Worm (Caenorhabditis elegans) whole organism, young adult: ENCODE results near the gene nhr-255.
"Not testable (repeated sequence)": the region's sequence is repeated elsewhere in the genome, so short reads cannot be mapped to it uniquely, and the experiment has no call there.

Experiments
- B0261.1 ChIP-seq: sonication (generic microtip); optimal IDR thresholded peaks from 2 replicates; lab custom pipeline; 2016; ENCODE audit warnings: mild to moderate bottlenecking, missing genetic modification characterization, moderate library complexity, missing compliant biosample characterization
- B0336.3 ChIP-seq: fragments of 200-800 bp; sonication (Bioruptor generic); IDR thresholded peaks from 2 replicates; pipeline ENCODE4 v1.3.6; 2022; ENCODE audit warnings: missing genetic modification characterization, missing compliant biosample characterization
- C06A6.2 ChIP-seq: fragments of 200-800 bp; sonication (Bioruptor generic); conservative IDR thresholded peaks from 2 replicates; pipeline ENCODE4 v1.3.6; 2022; ENCODE audit warnings: missing genetic modification characterization, missing compliant biosample characterization
- C17E4.6 ChIP-seq: fragments of 200-800 bp; sonication (Bioruptor generic); IDR thresholded peaks from 2 replicates; pipeline ENCODE4 v1.3.6; 2022; ENCODE audit warnings: missing genetic modification reagents, missing genetic modification characterization, missing compliant biosample characterization
- F22D6.2 ChIP-seq: sonication (generic microtip); optimal IDR thresholded peaks from 2 replicates; lab custom pipeline; 2016; ENCODE audit warnings: mild to moderate bottlenecking, missing genetic modification characterization, missing compliant biosample characterization
- F52B5.7 ChIP-seq: sonication (generic microtip); optimal IDR thresholded peaks from 2 replicates; lab custom pipeline; 2016; ENCODE audit warnings: mild to moderate bottlenecking, missing genetic modification characterization, missing compliant biosample characterization
- F57A8.1 ChIP-seq: fragments of 200-800 bp; sonication (Bioruptor generic); optimal IDR thresholded peaks from 2 replicates; lab custom pipeline; 2018; ENCODE audit warnings: mild to moderate bottlenecking, missing genetic modification characterization, moderate library complexity, missing compliant biosample characterization
- F57C9.4 ChIP-seq: sonication (generic microtip); optimal IDR thresholded peaks from 2 replicates; lab custom pipeline; 2017; ENCODE audit warnings: mild to moderate bottlenecking, missing genetic modification characterization, missing compliant biosample characterization
- T07F8.4 ChIP-seq: sonication (generic microtip); optimal IDR thresholded peaks from 2 replicates; lab custom pipeline; 2016; ENCODE audit warnings: mild to moderate bottlenecking, missing genetic modification characterization, moderate library complexity, missing compliant biosample characterization
- Y56A3A.18 ChIP-seq: fragments of 200-800 bp; sonication (Bioruptor generic); IDR thresholded peaks from 2 replicates; pipeline ENCODE4 v1.3.6; 2022; ENCODE audit warnings: missing genetic modification reagents, missing genetic modification characterization, missing compliant biosample characterization
- Y67H2A.10 ChIP-seq: fragments of 200-800 bp; sonication (Bioruptor generic); conservative IDR thresholded peaks from 2 replicates; pipeline ENCODE4 v1.3.6; 2022; ENCODE audit warnings: missing genetic modification reagents, missing genetic modification characterization, missing compliant biosample characterization
- akir-1 ChIP-seq: fragments of 200-800 bp; sonication (Bioruptor generic); optimal IDR thresholded peaks from 2 replicates; lab custom pipeline; 2018; ENCODE audit warnings: mild to moderate bottlenecking, missing genetic modification characterization, moderate library complexity, missing compliant biosample characterization
- atf-7 ChIP-seq: sonication (generic microtip); optimal IDR thresholded peaks from 2 replicates; lab custom pipeline; 2017; ENCODE audit warnings: mild to moderate bottlenecking, missing genetic modification characterization, missing compliant biosample characterization
- attf-6 ChIP-seq: fragments of 200-800 bp; sonication (Bioruptor generic); IDR thresholded peaks from 2 replicates; pipeline ENCODE4 v1.3.6; 2022; ENCODE audit warnings: missing genetic modification reagents, missing genetic modification characterization, missing compliant biosample characterization
- bed-2 ChIP-seq: fragments of 200-800 bp; sonication (Bioruptor generic); IDR thresholded peaks from 2 replicates; pipeline ENCODE4 v1.3.6; 2022; ENCODE audit warnings: missing genetic modification reagents, missing genetic modification characterization, missing compliant biosample characterization
- cebp-1 ChIP-seq, 2 experiments: fragments of 200-800 bp in 1 of 2; sonication (Bioruptor generic) in 1 of 2; sonication (generic microtip) in 1 of 2; IDR thresholded peaks in 1 of 2; optimal IDR thresholded peaks in 1 of 2; 2 replicates each; pipeline versions ENCODE4 v1.3.6 to Lab custom; 2017 to 2022; ENCODE audit warnings: missing compliant biosample characterization in 2 of 2, missing genetic modification characterization in 2 of 2, mild to moderate bottlenecking in 1 of 2, missing genetic modification reagents in 1 of 2, moderate library complexity in 1 of 2
- ceh-79 ChIP-seq: sonication (generic microtip); optimal IDR thresholded peaks from 2 replicates; lab custom pipeline; 2017; ENCODE audit warnings: mild to moderate bottlenecking, missing genetic modification characterization, missing compliant biosample characterization
- die-1 ChIP-seq: sonication (generic microtip); optimal IDR thresholded peaks from 2 replicates; lab custom pipeline; 2016; ENCODE audit warnings: missing genotype, mild to moderate bottlenecking, missing genetic modification characterization, missing compliant biosample characterization
- dox-1 ChIP-seq: fragments of 200-800 bp; sonication (Bioruptor generic); IDR thresholded peaks from 2 replicates; pipeline ENCODE4 v1.3.6; 2022; ENCODE audit warnings: missing genetic modification reagents, missing genetic modification characterization, missing compliant biosample characterization
- efl-1 ChIP-seq: fragments of 150-350 bp; optimal IDR thresholded peaks from 2 replicates; lab custom pipeline; 2014; ENCODE audit warnings: missing biosample characterization, missing genetic modification reagents, missing genetic modification characterization
- egl-44 ChIP-seq: fragments of 200-800 bp; sonication (Bioruptor generic); IDR thresholded peaks from 2 replicates; pipeline ENCODE4 v1.3.6; 2022; ENCODE audit warnings: missing genetic modification reagents, missing genetic modification characterization, missing compliant biosample characterization
- egrh-3 ChIP-seq: fragments of 200-800 bp; sonication (Bioruptor generic); IDR thresholded peaks from 2 replicates; pipeline ENCODE4 v1.3.6; 2022; ENCODE audit warnings: missing genetic modification reagents, missing genetic modification characterization, missing compliant biosample characterization
- hlh-26 ChIP-seq: fragments of 200-800 bp; sonication (Bioruptor generic); conservative IDR thresholded peaks from 2 replicates; pipeline ENCODE4 v1.3.6; 2022; ENCODE audit warnings: missing genetic modification reagents, missing genetic modification characterization, missing compliant biosample characterization
- hsf-1 ChIP-seq: fragments of 200-800 bp; sonication (Bioruptor generic); IDR thresholded peaks from 2 replicates; pipeline ENCODE4 v1.3.6; 2022; ENCODE audit warnings: missing genetic modification reagents, missing genetic modification characterization, missing compliant biosample characterization
- let-526 ChIP-seq: fragments of 200-800 bp; sonication (Bioruptor generic); IDR thresholded peaks from 2 replicates; pipeline ENCODE4 v1.3.6; 2022; ENCODE audit warnings: missing genetic modification reagents, missing genetic modification characterization, missing compliant biosample characterization
- let-607 ChIP-seq, 2 experiments: fragments of 200-800 bp in 1 of 2; sonication (Bioruptor generic) in 1 of 2; sonication (generic microtip) in 1 of 2; optimal IDR thresholded peaks; 2 replicates each; lab custom pipeline; 2016 to 2018; ENCODE audit warnings: mild to moderate bottlenecking in 2 of 2, missing compliant biosample characterization in 2 of 2, missing genetic modification characterization in 2 of 2, moderate library complexity in 2 of 2, missing genotype in 1 of 2
- lin-26 ChIP-seq: fragments of 200-800 bp; sonication (Bioruptor generic); IDR thresholded peaks from 2 replicates; pipeline ENCODE4 v1.3.6; 2022; ENCODE audit warnings: missing genetic modification reagents, missing genetic modification characterization, missing compliant biosample characterization
- lin-35 ChIP-seq, 3 experiments: fragments of 150-350 bp in 2 of 3; sonication (generic microtip) in 1 of 3; optimal IDR thresholded peaks; 2 replicates each; lab custom pipeline; 2014 to 2018; ENCODE audit warnings: missing biosample characterization in 3 of 3, missing genetic modification characterization in 3 of 3, missing genetic modification reagents in 3 of 3
- lin-40 ChIP-seq: sonication (generic microtip); optimal IDR thresholded peaks from 2 replicates; lab custom pipeline; 2016; ENCODE audit warnings: missing genetic modification characterization, mild to moderate bottlenecking, missing compliant biosample characterization, missing genotype, missing genetic modification reagents
- lin-54 ChIP-seq: fragments of 200-800 bp; sonication (Bioruptor generic); optimal IDR thresholded peaks from 2 replicates; lab custom pipeline; 2018; ENCODE audit warnings: mild to moderate bottlenecking, missing genetic modification characterization, missing compliant biosample characterization
- madf-6 ChIP-seq: fragments of 200-800 bp; sonication (Bioruptor generic); IDR thresholded peaks from 2 replicates; pipeline ENCODE4 v1.3.6; 2022; ENCODE audit warnings: missing genetic modification reagents, missing genetic modification characterization, missing compliant biosample characterization
- mcd-1 ChIP-seq: fragments of 200-800 bp; sonication (Bioruptor generic); IDR thresholded peaks from 2 replicates; pipeline ENCODE4 v1.3.6; 2022; ENCODE audit warnings: missing genetic modification reagents, missing genetic modification characterization, missing compliant biosample characterization
- nhr-120 ChIP-seq: fragments of 200-800 bp; sonication (Bioruptor generic); IDR thresholded peaks from 2 replicates; pipeline ENCODE4 v1.3.6; 2022; ENCODE audit warnings: missing genetic modification characterization, missing compliant biosample characterization
- nhr-27 ChIP-seq: fragments of 200-800 bp; sonication (Bioruptor generic); optimal IDR thresholded peaks from 2 replicates; lab custom pipeline; 2018; ENCODE audit warnings: mild to moderate bottlenecking, missing genetic modification characterization, moderate library complexity, missing compliant biosample characterization
- sea-2 ChIP-seq: fragments of 200-800 bp; sonication (Bioruptor generic); IDR thresholded peaks from 2 replicates; pipeline ENCODE4 v1.3.6; 2022; ENCODE audit warnings: missing genetic modification characterization, missing compliant biosample characterization
- tbp1 ChIP-seq: fragments of 200-800 bp; sonication (Bioruptor generic); optimal IDR thresholded peaks from 2 replicates; lab custom pipeline; 2018; ENCODE audit warnings: mild to moderate bottlenecking, missing genetic modification characterization, missing compliant biosample characterization
- unc-62 ChIP-seq: fragments of 150-350 bp; optimal IDR thresholded peaks from 2 replicates; lab custom pipeline; 2014; ENCODE audit warnings: missing biosample characterization, missing genetic modification reagents, missing genetic modification characterization
- zfh-2 ChIP-seq: fragments of 200-800 bp; sonication (Bioruptor generic); conservative IDR thresholded peaks from 2 replicates; pipeline ENCODE4 v1.3.6; 2022; ENCODE audit warnings: missing genetic modification reagents, missing genetic modification characterization, missing compliant biosample characterization
- ztf-25 ChIP-seq: fragments of 200-800 bp; sonication (Bioruptor generic); IDR thresholded peaks from 2 replicates; pipeline ENCODE4 v1.3.6; 2022; ENCODE audit warnings: missing genetic modification reagents, missing genetic modification characterization, missing compliant biosample characterization
- ztf-28 ChIP-seq: fragments of 200-800 bp; sonication (Bioruptor generic); IDR thresholded peaks from 2 replicates; pipeline ENCODE4 v1.3.6; 2022; ENCODE audit warnings: missing genetic modification reagents, missing genetic modification characterization, missing compliant biosample characterization
- ztf-3 ChIP-seq: fragments of 200-800 bp; sonication (Bioruptor generic); optimal IDR thresholded peaks from 2 replicates; lab custom pipeline; 2018; ENCODE audit warnings: mild to moderate bottlenecking, missing genetic modification characterization, missing compliant biosample characterization

The nhr-255 gene

DNA sequence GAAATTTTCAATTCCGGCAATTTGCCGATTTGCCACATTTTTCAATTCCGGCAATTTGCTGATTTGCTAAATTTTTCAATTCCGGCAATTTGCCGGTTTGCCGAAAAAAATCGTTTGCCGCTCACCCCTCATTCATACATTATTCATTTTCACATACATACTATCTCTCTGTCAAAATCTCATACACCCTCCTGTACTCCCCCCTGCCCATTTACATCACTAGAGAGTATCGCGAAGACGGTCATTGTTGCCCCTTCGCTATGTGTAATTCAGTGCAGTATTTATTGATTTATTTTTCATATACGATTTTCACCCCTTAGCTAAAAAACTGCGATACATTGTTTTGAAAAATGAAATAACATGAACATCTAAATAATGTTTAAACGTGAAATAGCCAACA lies 6.0 kb upstream of the nhr-255 start (continued):
- no peak for TF ChIP-seq efl-1
- no peak for TF ChIP-seq egl-44
- no peak for TF ChIP-seq zfh-2 (GFP tag; lab: Robert Waterston, UW)
- TF ChIP-seq B0261.1 (tag; lab: Kevin White, UChicago), result peak; percentile 42
- TF ChIP-seq Y67H2A.10 (GFP tag; lab: Robert Waterston, UW), result no peak
- peak; percentile 32 for TF ChIP-seq lin-54 (GFP tag; lab: Kevin White, UChicago)

DNA sequence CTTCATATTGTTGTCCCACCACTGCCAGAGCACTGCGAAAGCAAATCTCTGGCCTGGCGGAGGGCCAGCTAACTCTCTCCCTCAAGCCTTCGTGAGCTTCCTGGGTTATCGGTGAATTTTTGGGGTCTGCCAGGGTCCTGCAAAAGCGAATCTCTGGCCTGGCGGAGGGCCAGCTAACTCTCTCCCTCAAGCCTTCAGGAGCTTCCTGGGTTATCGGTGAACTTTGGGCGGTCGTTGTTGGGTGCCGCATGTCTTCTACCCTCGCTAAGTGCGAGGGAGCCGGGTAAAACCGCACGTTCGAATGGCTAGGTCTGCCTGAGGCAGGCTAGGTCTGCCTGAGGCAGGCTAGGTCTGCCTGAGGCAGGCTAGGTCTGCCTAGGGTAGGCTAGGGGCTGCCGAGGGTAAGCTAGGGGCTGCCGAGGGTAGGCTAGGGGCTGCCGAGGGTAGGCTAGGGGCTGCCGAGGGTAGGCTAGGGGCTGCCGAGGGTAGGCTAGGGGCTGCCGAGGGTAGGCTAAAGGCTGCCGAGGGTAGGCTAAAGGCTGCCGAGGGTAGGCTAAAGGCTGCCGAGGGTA lies 3.9 kb upstream of the nhr-255 start:
- peak; percentile 50; the same call in 1 of the 2 replicates for TF ChIP-seq lin-26 (GFP tag; lab: Robert Waterston, UW)
- 0 out of 2 replicates have a peak, but pooled peaks have one; percentile 7 for TF ChIP-seq madf-6
- peak; percentile 59; the same call in 1 of the 2 replicates for TF ChIP-seq attf-6 (GFP tag; lab: Robert Waterston, UW)
- peak; percentile 95 for TF ChIP-seq egrh-3 (GFP tag; lab: Robert Waterston, UW)
- 0 out of 2 replicates have a peak, but pooled peaks have one; percentile 18 for TF ChIP-seq bed-2
- 0 out of 2 replicates have a peak, but pooled peaks have one; percentile 37 for TF ChIP-seq ztf-25 (GFP tag; lab: Robert Waterston, UW)
- peak; percentile 85 for TF ChIP-seq zfh-2 (GFP tag; lab: Robert Waterston, UW)
- peak; percentile 49; the same call in 1 of the 2 replicates for TF ChIP-seq dox-1 (GFP tag; lab: Robert Waterston, UW)
- TF ChIP-seq cebp-1 (GFP tag; IDR thresholded peaks at IDR 0.05; lab: Robert Waterston, UW), result peak; percentile 38; the same call in 1 of the 2 replicates
- not testable (repeated sequence) for TF ChIP-seq cebp-1 (tag; optimal IDR thresholded peaks at IDR 0.05; lab: Kevin White, UChicago)
- peak; percentile 43 for TF ChIP-seq mcd-1 (GFP tag; lab: Robert Waterston, UW)

DNA sequence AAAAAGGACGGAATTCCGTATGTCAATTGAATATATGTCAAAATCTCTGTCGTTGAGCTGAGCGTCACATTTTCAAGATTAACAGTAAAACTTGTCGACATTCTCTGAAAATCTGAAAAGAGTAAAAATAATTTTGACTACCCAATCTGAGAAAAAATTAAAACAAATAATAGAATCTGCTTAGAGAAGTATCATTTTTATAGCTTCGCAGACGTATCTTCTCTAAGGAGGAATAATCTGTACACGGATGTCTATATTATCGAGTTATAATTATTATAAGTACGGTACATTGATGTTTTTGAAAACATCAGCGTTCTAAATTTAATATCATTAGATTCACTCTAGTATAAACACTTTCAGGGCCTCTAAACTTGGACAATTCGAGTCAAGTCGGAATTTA lies 1.9 kb upstream of the nhr-255 start, which contains the start of gene srg-64:
Gene srg-64 (minus strand): TSS at position 101 of the 400 bp plus-strand sequence.
- TF ChIP-seq C17E4.6 (GFP tag; lab: Robert Waterston, UW) (no peak), B0261.1 (tag; lab: Kevin White, UChicago) (no peak), nhr-27 (tag; lab: Kevin White, UChicago) (no peak), Y56A3A.18 (GFP tag; lab: Robert Waterston, UW) (no peak), die-1 (no peak), F22D6.2 (tag; lab: Kevin White, UChicago) (no peak), F57A8.1 (GFP tag; lab: Kevin White, UChicago) (no peak), F57C9.4 (tag; lab: Kevin White, UChicago) (no peak), sea-2 (GFP tag; lab: Robert Waterston, UW) (no peak), egl-44 (no peak), akir-1 (GFP tag; lab: Kevin White, UChicago) (no peak), let-526 (GFP tag; lab: Robert Waterston, UW) (no peak), ztf-3 (no peak), T07F8.4 (no peak), lin-40 (tag; lab: Kevin White, UChicago) (no peak)

DNA sequence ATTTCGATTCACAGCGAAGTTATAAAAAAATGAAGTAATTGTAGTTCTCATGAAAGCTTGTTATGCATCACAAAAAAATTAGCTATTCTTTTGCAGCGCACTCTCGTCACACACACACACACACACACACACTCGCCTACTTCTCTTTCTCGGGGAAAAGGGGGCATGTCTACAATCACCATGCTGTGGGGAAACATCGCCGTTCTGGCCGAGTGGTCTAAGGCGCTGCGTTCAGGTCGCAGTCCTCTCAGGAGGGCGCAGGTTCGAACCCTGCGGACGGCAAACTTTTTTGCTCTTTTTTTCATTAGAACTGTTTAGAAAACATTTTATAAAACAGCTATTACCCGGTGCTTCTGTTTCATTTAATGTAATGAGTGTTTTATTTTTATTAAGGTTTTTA lies 558 bp upstream of the nhr-255 start:
- TF ChIP-seq tbp1 (GFP tag; lab: Kevin White, UChicago) (peak; percentile 96), F52B5.7 (tag; lab: Kevin White, UChicago) (peak; percentile 78), nhr-120 (GFP tag; lab: Robert Waterston, UW) (0 out of 2 replicates have a peak, but pooled peaks have one; percentile 58), atf-7 (tag; lab: Kevin White, UChicago) (peak; percentile 55), unc-62 (GFP tag; lab: Kevin White, UChicago) (no peak), ceh-79 (tag; lab: Kevin White, UChicago) (peak; percentile 45), T07F8.4 (peak; percentile 72), C06A6.2 (GFP tag; lab: Robert Waterston, UW) (0 out of 2 replicates have a peak, but pooled peaks have one; percentile 31), hlh-26 (no peak), hsf-1 (no peak), let-607 (tag; optimal IDR thresholded peaks at IDR 0.05; lab: Kevin White, UChicago) (peak; percentile 29 to 42), zfh-2 (GFP tag; lab: Robert Waterston, UW) (peak; percentile 89), akir-1 (GFP tag; lab: Kevin White, UChicago) (peak; percentile 60), egrh-3 (GFP tag; lab: Robert Waterston, UW) (peak; percentile 80), B0336.3 (peak; percentile 79), let-526 (GFP tag; lab: Robert Waterston, UW) (no peak), lin-35 (GFP tag; optimal IDR thresholded peaks at IDR 0.05; lab: Kevin White, UChicago) (no peak), lin-40 (tag; lab: Kevin White, UChicago) (peak; percentile 56), C17E4.6 (GFP tag; lab: Robert Waterston, UW) (no peak), ztf-28 (GFP tag; lab: Robert Waterston, UW) (peak; percentile 47; the same call in 1 of the 2 replicates)
